Worm (Caenorhabditis elegans): ENCODE measurements around the gene dnj-10.

DNA sequence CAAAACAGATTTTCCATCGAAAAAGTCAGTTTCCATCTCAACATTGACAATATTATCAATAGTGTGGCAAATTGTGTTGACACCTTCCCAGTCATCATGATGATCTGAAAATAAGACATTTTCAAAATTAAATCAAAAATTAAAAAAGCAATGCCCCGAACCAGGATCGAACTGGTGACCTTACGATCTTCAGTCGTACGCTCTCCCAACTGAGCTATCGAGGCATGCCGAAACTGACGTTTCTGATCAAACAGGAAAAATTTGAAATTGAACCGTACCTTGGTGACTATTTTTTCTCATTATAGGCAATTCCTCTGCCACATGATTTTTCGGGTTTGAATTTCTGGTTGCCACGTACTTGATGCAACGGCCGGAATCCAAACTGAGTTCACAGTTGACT is 22.5 kb downstream of the dnj-10 start:
- TF ChIP-seq ama-1 (optimal IDR thresholded peaks at IDR 0.05) (peak; percentile 77), rbr-2 (tag; optimal IDR thresholded peaks at IDR 0.05) (no peak), snpc-4 (tag; optimal IDR thresholded peaks at IDR 0.05) (no peak), unc-62 (GFP tag; optimal IDR thresholded peaks at IDR 0.05 in 1 of 2) (no peak), unc-62 (tag; optimal IDR thresholded peaks at IDR 0.05) (no peak), zag-1 (tag; optimal IDR thresholded peaks at IDR 0.05) (no peak), nhr-11 (tag; optimal IDR thresholded peaks at IDR 0.05) (no peak), Y75B8A.6 (GFP tag; IDR thresholded peaks at IDR 0.05) (no peak), tag-97 (GFP tag; IDR thresholded peaks at IDR 0.05) (no peak), lin-15B (tag; optimal IDR thresholded peaks at IDR 0.05) (no peak), ceh-28 (tag; optimal IDR thresholded peaks at IDR 0.05) (no peak), T20F7.1 (GFP tag; optimal IDR thresholded peaks at IDR 0.05) (no peak), lin-1 (GFP tag; IDR thresholded peaks at IDR 0.05) (no peak), mes-2 (tag; optimal IDR thresholded peaks at IDR 0.05; ENCODE audit: poor library complexity, severe bottlenecking) (no peak)

Data from whole organism, L4 larva.